Worm (Caenorhabditis elegans) whole organism, L1 larva: Measurements from ENCODE around the gene W07G4.2.

ENCODE experiments used
- ceh-90 ChIP-seq: sonication (generic microtip); optimal IDR thresholded peaks from 2 replicates; lab custom pipeline; 2016; ENCODE audit warnings: missing genetic modification characterization, missing compliant biosample characterization
- efl-3 ChIP-seq: fragments of 200-800 bp; sonication (Bioruptor generic); optimal IDR thresholded peaks from 2 replicates; lab custom pipeline; 2018; ENCODE audit warnings: mild to moderate bottlenecking, missing genetic modification characterization, missing compliant biosample characterization
- jun-1 ChIP-seq: fragments of 150-350 bp; optimal IDR thresholded peaks from 2 replicates; lab custom pipeline; 2014; ENCODE audit warnings: missing biosample characterization, missing genetic modification reagents, missing genetic modification characterization
- lin-39 ChIP-seq: fragments of 150-350 bp; optimal IDR thresholded peaks from 2 replicates; lab custom pipeline; 2014; ENCODE audit warnings: missing biosample characterization, missing genetic modification reagents, missing genetic modification characterization
- mdl-1 ChIP-seq, 2 experiments: fragments of 150-350 bp; optimal IDR thresholded peaks; 2 replicates each; lab custom pipeline; 2014 to 2017; ENCODE audit warnings: missing biosample characterization in 2 of 2, missing genetic modification characterization in 2 of 2, inconsistent platforms in 1 of 2
- nhr-84 ChIP-seq: sonication (generic microtip); optimal IDR thresholded peaks from 2 replicates; lab custom pipeline; 2017; ENCODE audit warnings: missing biosample characterization, missing genetic modification characterization
- sup-37 ChIP-seq: fragments of 200-800 bp; sonication (Bioruptor generic); optimal IDR thresholded peaks from 2 replicates; lab custom pipeline; 2018; ENCODE audit warnings: mild to moderate bottlenecking, missing genetic modification characterization, missing compliant biosample characterization

DNA sequence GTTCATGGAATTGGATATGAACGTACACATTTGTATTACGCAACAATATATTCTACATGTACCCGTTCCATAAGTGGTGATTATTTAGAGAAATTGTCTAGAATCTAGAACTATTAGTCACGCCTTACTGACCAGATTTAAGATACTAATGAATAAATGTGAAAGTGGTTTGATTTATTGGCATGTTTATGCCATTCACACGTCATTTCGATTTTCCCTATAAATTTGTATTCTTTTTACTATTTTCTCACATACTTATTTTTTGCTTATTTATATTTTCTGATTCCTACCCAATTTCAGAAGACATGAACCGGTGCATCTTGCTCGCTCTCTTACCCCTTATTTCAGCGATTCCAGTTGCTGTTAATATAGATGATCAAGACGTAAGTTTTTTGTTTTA lies 48.1 kb downstream of the W07G4.2 start, which contains the start of gene F15B9.8:
- TF ChIP-seq ceh-90 (tag; lab: Kevin White, UChicago) (no peak), jun-1 (no peak), mdl-1 (tag; optimal IDR thresholded peaks at IDR 0.05; lab: Kevin White, UChicago) (no peak), sup-37 (GFP tag; lab: Kevin White, UChicago) (no peak), efl-3 (GFP tag; lab: Kevin White, UChicago) (no peak), nhr-84 (tag; lab: Kevin White, UChicago) (no peak), lin-39 (tag; lab: Kevin White, UChicago) (no peak)
